Worm (Caenorhabditis elegans): Measurements from ENCODE around the gene ZK1128.7.

ZK1128.7 gene

ce11 chrIII:10123586-10124233, 13.1 kb upstream of the ZK1128.7 start, which contains the start of gene ttll-4 (continued):
- peak; percentile 44 for TF ChIP-seq lsl-1 (GFP tag; optimal IDR thresholded peaks at IDR 0.05)
- TF ChIP-seq aptf-3 (GFP tag; IDR thresholded peaks at IDR 0.05): no peak
- no peak for TF ChIP-seq snpc-1.3 (tag; optimal IDR thresholded peaks at IDR 0.05; ENCODE audit: insufficient read depth)
- 0 out of 2 replicates have a peak, but pooled peaks have one; percentile 56 for TF ChIP-seq ztf-25 (GFP tag; IDR thresholded peaks at IDR 0.05)
- 0 out of 2 replicates have a peak, but pooled peaks have one; percentile 16 for TF ChIP-seq egl-44 (GFP tag; IDR thresholded peaks at IDR 0.05)
- TF ChIP-seq sdz-38 (tag; optimal IDR thresholded peaks at IDR 0.05): no peak
- 0 out of 2 replicates have a peak, but pooled peaks have one; percentile 14 for TF ChIP-seq let-526 (GFP tag; IDR thresholded peaks at IDR 0.05)
- 0 out of 2 replicates have a peak, but pooled peaks have one; percentile 70 for TF ChIP-seq bed-2 (GFP tag; IDR thresholded peaks at IDR 0.05)
- TF ChIP-seq B0035.1 (tag; optimal IDR thresholded peaks at IDR 0.05): no peak
- TF ChIP-seq T07F8.4 (tag; optimal IDR thresholded peaks at IDR 0.05): no peak
- TF ChIP-seq pha-4 (tag; optimal IDR thresholded peaks at IDR 0.05): no peak
- no peak for TF ChIP-seq B0261.1 (tag; optimal IDR thresholded peaks at IDR 0.05)
- TF ChIP-seq snpc-1.1 (tag; optimal IDR thresholded peaks at IDR 0.05; ENCODE audit: insufficient read depth): no peak
- TF ChIP-seq attf-3 (GFP tag; conservative IDR thresholded peaks at IDR 0.05): peak; percentile 48; the same call in 1 of the 2 replicates
- peak; percentile 59 for TF ChIP-seq madf-6 (GFP tag; IDR thresholded peaks at IDR 0.05)
- peak; percentile 81 for TF ChIP-seq dox-1 (GFP tag; IDR thresholded peaks at IDR 0.05)
- TF ChIP-seq attf-5 (GFP tag; optimal IDR thresholded peaks at IDR 0.05): peak; percentile 47
- no peak for TF ChIP-seq B0336.3 (GFP tag; IDR thresholded peaks at IDR 0.05)

ce11 chrIII:10126375-10126774, 10.4 kb upstream of the ZK1128.7 start:
- no peak for TF ChIP-seq hrde-1 (tag; optimal IDR thresholded peaks at IDR 0.05; ENCODE audit: borderline replicate concordance)
- no peak for TF ChIP-seq lsy-27 (tag; optimal IDR thresholded peaks at IDR 0.05; ENCODE audit: borderline replicate concordance, insufficient read depth)
- TF ChIP-seq rec-8 (tag; optimal IDR thresholded peaks at IDR 0.05): no peak
- TF ChIP-seq madf-6 (GFP tag; IDR thresholded peaks at IDR 0.05): no peak
- no peak for TF ChIP-seq egrh-3 (GFP tag; IDR thresholded peaks at IDR 0.05)
- no peak for TF ChIP-seq attf-3 (GFP tag; conservative IDR thresholded peaks at IDR 0.05)
- no peak for TF ChIP-seq ceh-40 (GFP tag; IDR thresholded peaks at IDR 0.05)
- TF ChIP-seq F10E7.11 (tag; optimal IDR thresholded peaks at IDR 0.05): no peak
- no peak for TF ChIP-seq akir-1 (GFP tag; optimal IDR thresholded peaks at IDR 0.05)
- TF ChIP-seq lag-1 (GFP tag; IDR thresholded peaks at IDR 0.05): no peak

- no peak for TF ChIP-seq ccch-3 (GFP tag; optimal IDR thresholded peaks at IDR 0.05)
- peak; percentile 36; the same call in 1 of the 2 replicates for TF ChIP-seq egrh-3 (GFP tag; IDR thresholded peaks at IDR 0.05)
- no peak for TF ChIP-seq mel-28 (tag; optimal IDR thresholded peaks at IDR 0.05; ENCODE audit: borderline replicate concordance)
- TF ChIP-seq egl-44 (GFP tag; IDR thresholded peaks at IDR 0.05): 0 out of 2 replicates have a peak, but pooled peaks have one; percentile 27
- TF ChIP-seq Y53G8AR.9 (GFP tag; conservative IDR thresholded peaks at IDR 0.05): 0 out of 2 replicates have a peak, but pooled peaks have one; percentile 18
- TF ChIP-seq hmg-1.2 (GFP tag; IDR thresholded peaks at IDR 0.05): peak; percentile 47; the same call in 1 of the 2 replicates
- peak; percentile 27; the same call in 1 of the 2 replicates for TF ChIP-seq dox-1 (GFP tag; IDR thresholded peaks at IDR 0.05)
- TF ChIP-seq rec-8 (tag; optimal IDR thresholded peaks at IDR 0.05): no peak
- TF ChIP-seq ztf-26 (tag; optimal IDR thresholded peaks at IDR 0.05): peak; percentile 27
- peak; percentile 5 for TF ChIP-seq attf-5 (GFP tag; optimal IDR thresholded peaks at IDR 0.05)
- no peak for TF ChIP-seq cebp-1 (GFP tag; IDR thresholded peaks at IDR 0.05)
- peak; percentile 41 for TF ChIP-seq cebp-1 (tag; optimal IDR thresholded peaks at IDR 0.05)
- TF ChIP-seq snpc-3.4 (tag; optimal IDR thresholded peaks at IDR 0.05): no peak
- no peak for TF ChIP-seq F57C9.4 (tag; optimal IDR thresholded peaks at IDR 0.05)
- TF ChIP-seq let-607 (tag; optimal IDR thresholded peaks at IDR 0.05): no peak
- TF ChIP-seq fkh-3 (tag; optimal IDR thresholded peaks at IDR 0.05): no peak
- TF ChIP-seq him-1 (tag; optimal IDR thresholded peaks at IDR 0.05): peak; percentile 68
- no peak for TF ChIP-seq ztf-18 (tag; optimal IDR thresholded peaks at IDR 0.05)
- TF ChIP-seq lin-35 (GFP tag; optimal IDR thresholded peaks at IDR 0.05): no peak
Measured at ce11 chrIII:10132495-10133450, 4.0 kb upstream of the ZK1128.7 start.
